Fruit fly (Drosophila melanogaster): Measurements from ENCODE around the gene ninaA.

ninaA gene

dm6 chr2L:847988-848622, 29.0 kb upstream of the ninaA start:
- TF ChIP-seq CTCF (optimal IDR thresholded peaks at IDR 0.05) (no peak), CG8478 (optimal IDR thresholded peaks at IDR 0.05) (no peak)

- TF ChIP-seq CTCF (optimal IDR thresholded peaks at IDR 0.05): no peak
- TF ChIP-seq CG8478 (optimal IDR thresholded peaks at IDR 0.05): no peak
These were observed 27.9 kb upstream of the ninaA start for dm6 chr2L:849138-849744.

dm6 chr2L:849787-850512, 27.2 kb upstream of the ninaA start:
- no peak for TF ChIP-seq CTCF (optimal IDR thresholded peaks at IDR 0.05)
- TF ChIP-seq CG8478 (optimal IDR thresholded peaks at IDR 0.05): no peak

- TF ChIP-seq CTCF (optimal IDR thresholded peaks at IDR 0.05) (peak; percentile 41 to 49), CG8478 (optimal IDR thresholded peaks at IDR 0.05) (no peak)
These were observed 26.3 kb upstream of the ninaA start, which contains the start of gene drongo for dm6 chr2L:850727-851257. Gene drongo (minus strand): TSS chr2L:851071.

dm6 chr2L:852647-853111, 24.4 kb upstream of the ninaA start, which contains the start of the genes CG4291 and kraken:
Gene CG4291 (minus strand): TSS chr2L:852730.
Gene kraken (plus strand): TSS chr2L:852768.
- TF ChIP-seq CG8478 (optimal IDR thresholded peaks at IDR 0.05) (no peak), CTCF (optimal IDR thresholded peaks at IDR 0.05) (peak in 1 of 2 experiments; percentile 39)

dm6 chr2L:855052-855547, 22.0 kb upstream of the ninaA start, which contains the start of gene CG13949:
Gene CG13949 (plus strand): TSS chr2L:855337.
- TF ChIP-seq CG8478 (optimal IDR thresholded peaks at IDR 0.05) (no peak), CTCF (optimal IDR thresholded peaks at IDR 0.05) (peak; percentile 59 to 78)

dm6 chr2L:856001-856400, 21.1 kb upstream of the ninaA start:
- no peak for TF ChIP-seq CTCF (optimal IDR thresholded peaks at IDR 0.05)
- no peak for TF ChIP-seq CG8478 (optimal IDR thresholded peaks at IDR 0.05)

- TF ChIP-seq CTCF (optimal IDR thresholded peaks at IDR 0.05) (peak in 1 of 2 experiments; percentile 1), CG8478 (optimal IDR thresholded peaks at IDR 0.05) (no peak)
These were observed 20.2 kb upstream of the ninaA start for dm6 chr2L:856690-857488.

- no peak for TF ChIP-seq CTCF (optimal IDR thresholded peaks at IDR 0.05)
- no peak for TF ChIP-seq CG8478 (optimal IDR thresholded peaks at IDR 0.05)
These were observed 19.1 kb upstream of the ninaA start for dm6 chr2L:857897-858517.

- TF ChIP-seq CTCF (optimal IDR thresholded peaks at IDR 0.05): no peak
- TF ChIP-seq CG8478 (optimal IDR thresholded peaks at IDR 0.05): no peak
These were observed 17.2 kb upstream of the ninaA start, which contains the start of gene CG13950 for dm6 chr2L:859897-860296. Gene CG13950 (plus strand): TSS chr2L:860197.

dm6 chr2L:865851-866250, 11.3 kb upstream of the ninaA start:
- TF ChIP-seq CTCF (optimal IDR thresholded peaks at IDR 0.05): no peak
- no peak for TF ChIP-seq CG8478 (optimal IDR thresholded peaks at IDR 0.05)

dm6 chr2L:866950-867744, 10.0 kb upstream of the ninaA start:
- TF ChIP-seq CG8478 (optimal IDR thresholded peaks at IDR 0.05): no peak

- TF ChIP-seq CG8478 (optimal IDR thresholded peaks at IDR 0.05): no peak
These were observed 9.1 kb upstream of the ninaA start, which contains the start of gene aru for dm6 chr2L:867899-868605. Gene aru (minus strand): TSS chr2L:868354.

Data from S2 (cell line).